Worm (Caenorhabditis elegans) whole organism, L4 larva: ENCODE results near the gene F42F12.4.

Experiments
- F37D6.2 ChIP-seq: sonication (generic microtip); optimal IDR thresholded peaks from 2 replicates; lab custom pipeline; 2016; ENCODE audit warnings: mild to moderate bottlenecking, missing genetic modification characterization, missing compliant biosample characterization
- R02D3.7 ChIP-seq: fragments of 150-350 bp; sonication (generic microtip); optimal IDR thresholded peaks from 3 replicates; lab custom pipeline; 2014; ENCODE audit warnings: missing biosample characterization, missing genetic modification characterization
- aha-1 ChIP-seq: fragments of 150-350 bp; peaks from one replicate; lab custom pipeline; 2014; ENCODE audit warnings: missing biosample characterization, missing genetic modification characterization
- aly-2 ChIP-seq: sonication (generic microtip); optimal IDR thresholded peaks from 2 replicates; lab custom pipeline; 2018; ENCODE audit warnings: missing biosample characterization, missing genetic modification characterization
- ceh-28 ChIP-seq: fragments of 150-350 bp; optimal IDR thresholded peaks from 2 replicates; lab custom pipeline; 2014; ENCODE audit warnings: missing biosample characterization, missing genetic modification reagents, missing genetic modification characterization
- ctbp-1 ChIP-seq: fragments of 200-800 bp; sonication (Bioruptor generic); IDR thresholded peaks from 2 replicates; pipeline ENCODE4 v1.3.6; 2022; ENCODE audit warnings: missing genetic modification reagents, missing genetic modification characterization, missing compliant biosample characterization
- daf-16 ChIP-seq, 3 experiments: sonication (generic microtip); optimal IDR thresholded peaks; 2 replicates each; lab custom pipeline; 2016 to 2017; ENCODE audit warnings: missing genetic modification characterization in 3 of 3, missing genetic modification reagents in 3 of 3, mild to moderate bottlenecking in 2 of 3, missing compliant biosample characterization in 2 of 3, missing biosample characterization in 1 of 3, moderate library complexity in 1 of 3
- dmd-6 ChIP-seq: fragments of 200-800 bp; sonication (Bioruptor generic); IDR thresholded peaks from 2 replicates; pipeline ENCODE4 v1.3.6; 2022; ENCODE audit warnings: missing genetic modification reagents, missing genetic modification characterization, missing compliant biosample characterization
- fkh-10 ChIP-seq: fragments of 150-350 bp; optimal IDR thresholded peaks from 2 replicates; lab custom pipeline; 2014; ENCODE audit warnings: missing biosample characterization, missing genetic modification reagents, missing genetic modification characterization
- fos-1 ChIP-seq: fragments of 150-350 bp; optimal IDR thresholded peaks from 2 replicates; lab custom pipeline; 2014; ENCODE audit warnings: missing biosample characterization, missing genetic modification characterization
- hlh-11 ChIP-seq: fragments of 200-800 bp; sonication (Bioruptor generic); optimal IDR thresholded peaks from 2 replicates; lab custom pipeline; 2018; ENCODE audit warnings: mild to moderate bottlenecking, missing genetic modification characterization, missing compliant biosample characterization
- hlh-30 ChIP-seq: sonication (generic microtip); optimal IDR thresholded peaks from 2 replicates; lab custom pipeline; 2017; ENCODE audit warnings: antibody characterized with exemption, mild to moderate bottlenecking, missing genetic modification characterization, missing compliant biosample characterization; ENCODE audit not compliant: insufficient read depth
- lim-7 ChIP-seq: fragments of 200-800 bp; sonication (Bioruptor generic); IDR thresholded peaks from 2 replicates; pipeline ENCODE4 v1.3.6; 2022; ENCODE audit warnings: missing genetic modification characterization, missing compliant biosample characterization
- lin-1 ChIP-seq: fragments of 200-800 bp; sonication (Bioruptor generic); IDR thresholded peaks from 2 replicates; pipeline ENCODE4 v1.3.6; 2022; ENCODE audit warnings: missing genetic modification reagents, missing genetic modification characterization, missing compliant biosample characterization
- lin-39 ChIP-seq: fragments of 150-350 bp; optimal IDR thresholded peaks from 2 replicates; lab custom pipeline; 2014; ENCODE audit warnings: missing biosample characterization, missing genetic modification reagents, missing genetic modification characterization
- lir-3 ChIP-seq: sonication (generic microtip); optimal IDR thresholded peaks from 2 replicates; lab custom pipeline; 2016; ENCODE audit warnings: mild to moderate bottlenecking, missing genetic modification characterization, missing compliant biosample characterization
- mdl-1 ChIP-seq, 2 experiments: fragments of 150-350 bp in 1 of 2; sonication (generic microtip) in 1 of 2; optimal IDR thresholded peaks; 2 replicates each; lab custom pipeline; 2014 to 2017; ENCODE audit warnings: missing biosample characterization in 2 of 2, missing genetic modification characterization in 2 of 2
- mdt-29 ChIP-seq: fragments of 200-800 bp; sonication (Bioruptor generic); IDR thresholded peaks from 2 replicates; pipeline ENCODE4 v1.3.6; 2022; ENCODE audit warnings: missing genetic modification reagents, missing genetic modification characterization, missing compliant biosample characterization
- mep-1 ChIP-seq: fragments of 150-350 bp; sonication (generic microtip); optimal IDR thresholded peaks from 3 replicates; lab custom pipeline; 2014; ENCODE audit warnings: missing biosample characterization, missing genetic modification characterization
- mxl-3 ChIP-seq: fragments of 200-800 bp; sonication (Bioruptor generic); optimal IDR thresholded peaks from 2 replicates; lab custom pipeline; 2018; ENCODE audit warnings: mild to moderate bottlenecking, missing genetic modification characterization, missing compliant biosample characterization
- nhr-237 ChIP-seq: sonication (generic microtip); optimal IDR thresholded peaks from 2 replicates; lab custom pipeline; 2017; ENCODE audit warnings: missing biosample characterization, missing genetic modification characterization
- nhr-28 ChIP-seq: fragments of 150-350 bp; optimal IDR thresholded peaks from 2 replicates; lab custom pipeline; 2014; ENCODE audit warnings: missing biosample characterization, missing genetic modification characterization
- nhr-41 ChIP-seq: fragments of 200-800 bp; sonication (Bioruptor generic); IDR thresholded peaks from 2 replicates; pipeline ENCODE4 v1.3.6; 2022; ENCODE audit warnings: missing genetic modification reagents, missing genetic modification characterization, missing compliant biosample characterization
- nhr-42 ChIP-seq: fragments of 200-800 bp; sonication (Bioruptor generic); IDR thresholded peaks from 2 replicates; pipeline ENCODE4 v1.3.6; 2022; ENCODE audit warnings: missing genetic modification characterization, missing compliant biosample characterization
- nhr-48 ChIP-seq: sonication (generic microtip); optimal IDR thresholded peaks from 2 replicates; lab custom pipeline; 2016; ENCODE audit warnings: mild to moderate bottlenecking, missing genetic modification characterization, missing compliant biosample characterization
- nhr-6 ChIP-seq: fragments of 150-350 bp; optimal IDR thresholded peaks from 2 replicates; lab custom pipeline; 2014; ENCODE audit warnings: missing biosample characterization, missing genetic modification characterization
- pha-4 ChIP-seq, 2 experiments: fragments of 150-350 bp in 1 of 2; fragments of 200-800 bp in 1 of 2; sonication (Bioruptor generic) in 1 of 2; IDR thresholded peaks in 1 of 2; optimal IDR thresholded peaks in 1 of 2; 2 replicates each; pipeline versions ENCODE4 v1.3.6 to Lab custom; 2014 to 2022; ENCODE audit warnings: missing genetic modification characterization in 2 of 2, missing genetic modification reagents in 2 of 2, missing biosample characterization in 1 of 2, missing compliant biosample characterization in 1 of 2
- php-3 ChIP-seq: fragments of 200-800 bp; sonication (Bioruptor generic); IDR thresholded peaks from 2 replicates; pipeline ENCODE4 v1.3.6; 2022; ENCODE audit warnings: missing genetic modification reagents, missing genetic modification characterization, missing compliant biosample characterization
- rbr-2 ChIP-seq: sonication (generic microtip); optimal IDR thresholded peaks from 2 replicates; lab custom pipeline; 2016; ENCODE audit warnings: missing genotype, missing genetic modification characterization, missing compliant biosample characterization
- skn-1 ChIP-seq: fragments of 150-350 bp; optimal IDR thresholded peaks from 2 replicates; lab custom pipeline; 2014; ENCODE audit warnings: missing biosample characterization, missing genetic modification characterization
- snpc-1.2 ChIP-seq: fragments of 200-800 bp; sonication (Bioruptor generic); IDR thresholded peaks from 2 replicates; pipeline ENCODE4 v1.3.6; 2022; ENCODE audit warnings: missing genetic modification reagents, missing genetic modification characterization, missing compliant biosample characterization
- spr-3 ChIP-seq: fragments of 200-800 bp; sonication (Bioruptor generic); optimal IDR thresholded peaks from 2 replicates; lab custom pipeline; 2018; ENCODE audit warnings: mild to moderate bottlenecking, missing genetic modification characterization, missing compliant biosample characterization
- tag-97 ChIP-seq: fragments of 200-800 bp; sonication (Bioruptor generic); IDR thresholded peaks from 2 replicates; pipeline ENCODE4 v1.3.6; 2022; ENCODE audit warnings: missing genetic modification characterization, missing compliant biosample characterization
- unc-130 ChIP-seq: sonication (generic microtip); optimal IDR thresholded peaks from 2 replicates; lab custom pipeline; 2016; ENCODE audit warnings: missing genetic modification reagents, missing genetic modification characterization, missing compliant biosample characterization
- unc-39 ChIP-seq: sonication (generic microtip); optimal IDR thresholded peaks from 2 replicates; lab custom pipeline; 2017; ENCODE audit warnings: missing biosample characterization, missing genetic modification characterization
- unc-62 ChIP-seq, 3 experiments: fragments of 150-350 bp in 1 of 3; sonication (generic microtip); optimal IDR thresholded peaks in 2 of 3; peaks in 1 of 3; 1 replicate in 1 of 3; 2 replicates in 2 of 3; lab custom pipeline; 2014 to 2017; ENCODE audit warnings: missing biosample characterization in 3 of 3, missing genetic modification characterization in 3 of 3, missing genetic modification reagents in 3 of 3, missing genotype in 1 of 3
- vab-7 ChIP-seq: fragments of 200-800 bp; sonication (Bioruptor generic); IDR thresholded peaks from 2 replicates; pipeline ENCODE4 v1.3.6; 2022; ENCODE audit warnings: missing genetic modification reagents, missing genetic modification characterization, missing compliant biosample characterization
- zfp-2 ChIP-seq: sonication (generic microtip); optimal IDR thresholded peaks from 2 replicates; lab custom pipeline; 2016; ENCODE audit warnings: mild to moderate bottlenecking, missing genetic modification characterization, missing compliant biosample characterization
- zip-11 ChIP-seq: fragments of 200-800 bp; sonication (Bioruptor generic); IDR thresholded peaks from 2 replicates; pipeline ENCODE4 v1.3.6; 2022; ENCODE audit warnings: missing genetic modification characterization, missing compliant biosample characterization
- zip-2 ChIP-seq: fragments of 150-350 bp; optimal IDR thresholded peaks from 2 replicates; lab custom pipeline; 2014; ENCODE audit warnings: missing biosample characterization, missing genetic modification characterization
- ztf-11 ChIP-seq: fragments of 150-350 bp; optimal IDR thresholded peaks from 2 replicates; lab custom pipeline; 2014; ENCODE audit warnings: missing biosample characterization, missing genetic modification characterization
- ztf-7 ChIP-seq: fragments of 150-350 bp; optimal IDR thresholded peaks from 2 replicates; lab custom pipeline; 2014; ENCODE audit warnings: missing biosample characterization, missing genetic modification characterization

F42F12.4 gene

ce11 chrX:12356581-12356980 is 3.8 kb upstream of the F42F12.4 start, which contains the start of gene nspc-12 (continued):
- TF ChIP-seq spr-3 (GFP tag; lab: Kevin White, UChicago) (no peak), zip-11 (GFP tag; lab: Robert Waterston, UW) (no peak), ctbp-1 (GFP tag; lab: Robert Waterston, UW) (no peak), nhr-237 (tag; lab: Kevin White, UChicago) (no peak)

ce11 chrX:12350207-12350606 is 2.5 kb downstream of the F42F12.4 start, which contains the start of gene F42F12.3:
TSS of gene F42F12.3 (plus strand) at chrX:12350578.
- TF ChIP-seq unc-130 (GFP tag; lab: Kevin White, UChicago): no peak
- no peak for TF ChIP-seq spr-3 (GFP tag; lab: Kevin White, UChicago)
- no peak for TF ChIP-seq lin-1 (GFP tag; lab: Robert Waterston, UW)
- no peak for TF ChIP-seq nhr-6 (tag; lab: Kevin White, UChicago)
- no peak for TF ChIP-seq ztf-7
- peak; percentile 21 for TF ChIP-seq nhr-28 (tag; lab: Kevin White, UChicago)
- TF ChIP-seq zip-2 (tag; lab: Kevin White, UChicago): no peak
- TF ChIP-seq hlh-11 (tag; lab: Kevin White, UChicago): peak; percentile 30
- TF ChIP-seq nhr-42 (GFP tag; lab: Robert Waterston, UW): no peak
- TF ChIP-seq mdt-29 (GFP tag; lab: Robert Waterston, UW): no peak
- TF ChIP-seq lim-7 (GFP tag; lab: Robert Waterston, UW): no peak
- TF ChIP-seq zfp-2 (tag; lab: Kevin White, UChicago): no peak
- no peak for TF ChIP-seq unc-62 (GFP tag; optimal IDR thresholded peaks at IDR 0.05 in 1 of 2; lab: Kevin White, UChicago)
- TF ChIP-seq unc-62 (tag; optimal IDR thresholded peaks at IDR 0.05; lab: Kevin White, UChicago): no peak
- no peak for TF ChIP-seq vab-7
- TF ChIP-seq R02D3.7 (tag; lab: Kevin White, UChicago): no peak
- TF ChIP-seq tag-97: no peak
- TF ChIP-seq ztf-11 (tag; lab: Kevin White, UChicago): no peak
- no peak for TF ChIP-seq skn-1
- TF ChIP-seq mdl-1 (tag; optimal IDR thresholded peaks at IDR 0.05; lab: Kevin White, UChicago): no peak
- TF ChIP-seq snpc-1.2 (GFP tag; lab: Robert Waterston, UW): no peak
- TF ChIP-seq hlh-30: peak; percentile 10
- no peak for TF ChIP-seq lir-3
- no peak for TF ChIP-seq php-3 (GFP tag; lab: Robert Waterston, UW)
- TF ChIP-seq mxl-3: no peak
- TF ChIP-seq daf-16 (GFP tag; optimal IDR thresholded peaks at IDR 0.05; lab: Kevin White, UChicago): no peak
- TF ChIP-seq daf-16 (tag; optimal IDR thresholded peaks at IDR 0.05; lab: Kevin White, UChicago): peak; percentile 87
- no peak for TF ChIP-seq mep-1 (tag; lab: Kevin White, UChicago)
- no peak for TF ChIP-seq lin-39 (tag; lab: Kevin White, UChicago)
- TF ChIP-seq ceh-28 (tag; lab: Kevin White, UChicago): no peak
- TF ChIP-seq aly-2: no peak
- TF ChIP-seq pha-4 (GFP tag; IDR thresholded peaks at IDR 0.05; lab: Robert Waterston, UW): no peak
- no peak for TF ChIP-seq pha-4 (tag; optimal IDR thresholded peaks at IDR 0.05; lab: Kevin White, UChicago)
- TF ChIP-seq F37D6.2: no peak
- no peak for TF ChIP-seq fos-1 (tag; lab: Kevin White, UChicago)
- TF ChIP-seq aha-1 (tag; lab: Kevin White, UChicago): no peak
- TF ChIP-seq dmd-6 (GFP tag; lab: Robert Waterston, UW): peak; percentile 20; the same call in 1 of the 2 replicates
- TF ChIP-seq unc-39 (tag; lab: Kevin White, UChicago): no peak
- TF ChIP-seq fkh-10 (GFP tag; lab: Kevin White, UChicago): no peak
- TF ChIP-seq nhr-48: no peak
- TF ChIP-seq rbr-2 (tag; lab: Kevin White, UChicago): no peak
- TF ChIP-seq nhr-41 (GFP tag; lab: Robert Waterston, UW): no peak
- TF ChIP-seq, all 104 proteins: peak for 5
